Worm (Caenorhabditis elegans): ENCODE measurements around the gene H08J19.1.

Gene H08J19.1

ce11 chrX:15616443-15616842, 26.3 kb upstream of the H08J19.1 start, which contains the start of gene ergi-3 (continued):
- no peak for TF ChIP-seq ZK337.2 (GFP tag; IDR thresholded peaks at IDR 0.05)
- TF ChIP-seq Y48G9A.11 (GFP tag; IDR thresholded peaks at IDR 0.05) = no peak
- no peak for TF ChIP-seq vab-7 (GFP tag; IDR thresholded peaks at IDR 0.05)
- TF ChIP-seq pha-4 (GFP tag; IDR thresholded peaks at IDR 0.05) = no peak
- TF ChIP-seq pha-4 (tag; optimal IDR thresholded peaks at IDR 0.05) = peak; percentile 44
- no peak for TF ChIP-seq snpc-1.2 (GFP tag; IDR thresholded peaks at IDR 0.05)
- TF ChIP-seq ztf-7 (tag; optimal IDR thresholded peaks at IDR 0.05) = no peak
- TF ChIP-seq gei-8 (GFP tag; optimal IDR thresholded peaks at IDR 0.05) = no peak
- no peak for TF ChIP-seq lin-15B (tag; optimal IDR thresholded peaks at IDR 0.05)
- no peak for TF ChIP-seq nhr-237 (tag; optimal IDR thresholded peaks at IDR 0.05)
- no peak for TF ChIP-seq egl-27 (tag; optimal IDR thresholded peaks at IDR 0.05)
- TF ChIP-seq ceh-20 (GFP tag; IDR thresholded peaks at IDR 0.05) = no peak
- no peak for TF ChIP-seq tra-1 (GFP tag; IDR thresholded peaks at IDR 0.05)
- TF ChIP-seq F37D6.2 (tag; optimal IDR thresholded peaks at IDR 0.05) = no peak
- no peak for TF ChIP-seq D1046.2 (GFP tag; IDR thresholded peaks at IDR 0.05)
- TF ChIP-seq ces-1 (GFP tag; optimal IDR thresholded peaks at IDR 0.05) = peak; percentile 25
- no peak for TF ChIP-seq lin-29 (GFP tag; IDR thresholded peaks at IDR 0.05)
- TF ChIP-seq zfp-3 (GFP tag; conservative IDR thresholded peaks at IDR 0.05) = no peak
- no peak for TF ChIP-seq tag-97 (GFP tag; IDR thresholded peaks at IDR 0.05)
- peak in 1 of 2 experiments; percentile 18 for TF ChIP-seq unc-62 (GFP tag; optimal IDR thresholded peaks at IDR 0.05 in 1 of 2)
- TF ChIP-seq unc-62 (tag; optimal IDR thresholded peaks at IDR 0.05) = no peak
- no peak for TF ChIP-seq daf-16 (GFP tag; optimal IDR thresholded peaks at IDR 0.05)
- peak; percentile 52 for TF ChIP-seq daf-16 (tag; optimal IDR thresholded peaks at IDR 0.05)
- no peak for TF ChIP-seq daf-8 (GFP tag; IDR thresholded peaks at IDR 0.05)
- TF ChIP-seq dmd-9 (GFP tag; IDR thresholded peaks at IDR 0.05) = no peak
- no peak for TF ChIP-seq set-16 (GFP tag; IDR thresholded peaks at IDR 0.05)
- TF ChIP-seq nhr-77 (tag; optimal IDR thresholded peaks at IDR 0.05) = peak; percentile 66
- peak; percentile 81 for TF ChIP-seq dve-1 (tag; optimal IDR thresholded peaks at IDR 0.05; ENCODE audit: insufficient read depth)
- no peak for TF ChIP-seq egl-43 (GFP tag; IDR thresholded peaks at IDR 0.05)
- TF ChIP-seq madf-9 (GFP tag; conservative IDR thresholded peaks at IDR 0.05) = no peak
- no peak for TF ChIP-seq php-3 (GFP tag; IDR thresholded peaks at IDR 0.05)
- peak; percentile 3 for TF ChIP-seq nhr-11 (tag; optimal IDR thresholded peaks at IDR 0.05)
- TF ChIP-seq nhr-41 (GFP tag; IDR thresholded peaks at IDR 0.05) = no peak
- TF ChIP-seq mxl-3 (GFP tag; optimal IDR thresholded peaks at IDR 0.05) = peak; percentile 41
- no peak for TF ChIP-seq duxl-1 (tag; optimal IDR thresholded peaks at IDR 0.05; ENCODE audit: poor library complexity)
- no peak for TF ChIP-seq spr-1 (tag; optimal IDR thresholded peaks at IDR 0.05)
- no peak for TF ChIP-seq ceh-44 (GFP tag; IDR thresholded peaks at IDR 0.05)
- no peak for TF ChIP-seq zfp-2 (tag; optimal IDR thresholded peaks at IDR 0.05)
- TF ChIP-seq R02D3.7 (tag; optimal IDR thresholded peaks at IDR 0.05) = no peak
- TF ChIP-seq F44E2.7 (GFP tag; IDR thresholded peaks at IDR 0.05) = no peak
- TF ChIP-seq nhr-28 (tag; optimal IDR thresholded peaks at IDR 0.05) = peak; percentile 91
- peak; percentile 59 for TF ChIP-seq hlh-11 (tag; optimal IDR thresholded peaks at IDR 0.05)
- no peak for TF ChIP-seq daf-19 (GFP tag; conservative IDR thresholded peaks at IDR 0.05)
- no peak for TF ChIP-seq zip-11 (GFP tag; IDR thresholded peaks at IDR 0.05)
- no peak for TF ChIP-seq zag-1 (tag; optimal IDR thresholded peaks at IDR 0.05)
- no peak for TF ChIP-seq aly-2 (tag; optimal IDR thresholded peaks at IDR 0.05)
- TF ChIP-seq nhr-111 (GFP tag; optimal IDR thresholded peaks at IDR 0.05) = no peak
- TF ChIP-seq lir-3 (tag; optimal IDR thresholded peaks at IDR 0.05) = no peak
- no peak for TF ChIP-seq ceh-28 (tag; optimal IDR thresholded peaks at IDR 0.05)
- no peak for TF ChIP-seq mxl-2 (GFP tag; conservative IDR thresholded peaks at IDR 0.05)
- no peak for TF ChIP-seq Y75B8A.6 (GFP tag; IDR thresholded peaks at IDR 0.05)
- no peak for TF ChIP-seq dmd-8 (GFP tag; IDR thresholded peaks at IDR 0.05)
- peak; percentile 5 for TF ChIP-seq fkh-10 (GFP tag; optimal IDR thresholded peaks at IDR 0.05)
